Worm (Caenorhabditis elegans) whole organism, L2 larva: ENCODE measurements around the gene R08E3.1.

Source experiments
- C34F6.9 ChIP-seq: fragments of 150-350 bp; optimal IDR thresholded peaks from 2 replicates; lab custom pipeline; 2014; ENCODE audit warnings: missing biosample characterization, missing genetic modification characterization
- F13H6.1 ChIP-seq: sonication (generic microtip); optimal IDR thresholded peaks from 2 replicates; lab custom pipeline; 2016; ENCODE audit warnings: missing genetic modification characterization, missing compliant biosample characterization
- R02D3.7 ChIP-seq: fragments of 150-350 bp; optimal IDR thresholded peaks from 2 replicates; lab custom pipeline; 2014; ENCODE audit warnings: missing biosample characterization, missing genetic modification characterization
- ZK546.5 ChIP-seq: sonication (generic microtip); optimal IDR thresholded peaks from 2 replicates; lab custom pipeline; 2017; ENCODE audit warnings: missing biosample characterization, missing genetic modification characterization
- alr-1 ChIP-seq: fragments of 150-350 bp; optimal IDR thresholded peaks from 2 replicates; lab custom pipeline; 2014; ENCODE audit warnings: missing biosample characterization, missing genetic modification characterization
- aly-2 ChIP-seq: fragments of 150-350 bp; optimal IDR thresholded peaks from 2 replicates; lab custom pipeline; 2014; ENCODE audit warnings: missing biosample characterization, missing genetic modification characterization
- blmp-1 ChIP-seq: sonication (generic microtip); optimal IDR thresholded peaks from 2 replicates; lab custom pipeline; 2017; ENCODE audit warnings: missing genetic modification characterization, mild to moderate bottlenecking, missing compliant biosample characterization, antibody characterized with exemption, moderate library complexity; ENCODE audit not compliant: insufficient read depth
- ceh-16 ChIP-seq: fragments of 150-350 bp; optimal IDR thresholded peaks from 2 replicates; lab custom pipeline; 2014; ENCODE audit warnings: missing biosample characterization, missing genetic modification characterization
- ceh-82 ChIP-seq: fragments of 150-350 bp; optimal IDR thresholded peaks from 2 replicates; lab custom pipeline; 2014; ENCODE audit warnings: missing biosample characterization, missing genetic modification characterization
- crh-2 ChIP-seq: sonication (generic microtip); optimal IDR thresholded peaks from 2 replicates; lab custom pipeline; 2017; ENCODE audit warnings: missing biosample characterization, missing genetic modification characterization
- egl-27 ChIP-seq: sonication (generic microtip); optimal IDR thresholded peaks from 3 replicates; lab custom pipeline; 2017; ENCODE audit warnings: missing biosample characterization, missing genetic modification reagents, missing genetic modification characterization
- fos-1 ChIP-seq: fragments of 150-350 bp; optimal IDR thresholded peaks from 2 replicates; lab custom pipeline; 2014; ENCODE audit warnings: missing biosample characterization, missing genetic modification characterization
- gmeb-1 ChIP-seq: fragments of 150-350 bp; optimal IDR thresholded peaks from 2 replicates; lab custom pipeline; 2014; ENCODE audit warnings: missing biosample characterization, missing genetic modification characterization
- lin-13 ChIP-seq: fragments of 150-350 bp; optimal IDR thresholded peaks from 2 replicates; lab custom pipeline; 2014; ENCODE audit warnings: missing biosample characterization, missing genetic modification reagents, missing genetic modification characterization
- lsy-2 ChIP-seq, 2 experiments: fragments of 150-350 bp in 1 of 2; sonication (generic microtip) in 1 of 2; optimal IDR thresholded peaks; 2 replicates each; lab custom pipeline; 2014 to 2017; ENCODE audit warnings: missing biosample characterization in 2 of 2, missing genetic modification characterization in 2 of 2
- mab-5 ChIP-seq: fragments of 150-350 bp; optimal IDR thresholded peaks from 2 replicates; lab custom pipeline; 2014; ENCODE audit warnings: missing biosample characterization, missing genetic modification characterization
- mbf-1 ChIP-seq: sonication (generic microtip); optimal IDR thresholded peaks from 2 replicates; lab custom pipeline; 2017; ENCODE audit warnings: missing biosample characterization, missing genetic modification characterization
- mdl-1 ChIP-seq, 2 experiments: fragments of 150-350 bp in 1 of 2; sonication (generic microtip) in 1 of 2; optimal IDR thresholded peaks; 2 replicates each; lab custom pipeline; 2017; ENCODE audit warnings: missing biosample characterization in 2 of 2, missing genetic modification characterization in 2 of 2
- nhr-11 ChIP-seq: fragments of 150-350 bp; optimal IDR thresholded peaks from 2 replicates; lab custom pipeline; 2014; ENCODE audit warnings: missing biosample characterization, missing genetic modification characterization
- nhr-12 ChIP-seq: fragments of 150-350 bp; optimal IDR thresholded peaks from 2 replicates; lab custom pipeline; 2014; ENCODE audit warnings: missing biosample characterization, missing genetic modification characterization
- nhr-129 ChIP-seq: fragments of 150-350 bp; optimal IDR thresholded peaks from 2 replicates; lab custom pipeline; 2014; ENCODE audit warnings: missing biosample characterization, missing genetic modification characterization
- nhr-23 ChIP-seq: fragments of 150-350 bp; optimal IDR thresholded peaks from 2 replicates; lab custom pipeline; 2014; ENCODE audit warnings: missing biosample characterization, missing genetic modification reagents, missing genetic modification characterization
- nhr-25 ChIP-seq: fragments of 150-350 bp; sonication (generic microtip); optimal IDR thresholded peaks from 3 replicates; lab custom pipeline; 2014; ENCODE audit warnings: missing biosample characterization, missing genetic modification characterization
- nhr-6 ChIP-seq: fragments of 150-350 bp; optimal IDR thresholded peaks from 2 replicates; lab custom pipeline; 2014; ENCODE audit warnings: missing biosample characterization, missing genetic modification characterization
- nhr-77 ChIP-seq: fragments of 150-350 bp; optimal IDR thresholded peaks from 2 replicates; lab custom pipeline; 2014; ENCODE audit warnings: missing biosample characterization, missing genetic modification characterization
- sem-4 ChIP-seq: fragments of 150-350 bp; optimal IDR thresholded peaks from 2 replicates; lab custom pipeline; 2014; ENCODE audit warnings: missing biosample characterization, missing genetic modification reagents, missing genetic modification characterization
- skn-1 ChIP-seq: sonication (generic microtip); optimal IDR thresholded peaks from 2 replicates; lab custom pipeline; 2017; ENCODE audit warnings: missing biosample characterization, missing genetic modification characterization
- sma-3 ChIP-seq: sonication (generic microtip); optimal IDR thresholded peaks from 2 replicates; lab custom pipeline; 2016; ENCODE audit warnings: missing genetic modification reagents, missing genetic modification characterization, missing compliant biosample characterization
- sma-9 ChIP-seq, 2 experiments: fragments of 150-350 bp in 1 of 2; sonication (generic microtip) in 1 of 2; optimal IDR thresholded peaks; 2 replicates each; lab custom pipeline; 2014 to 2016; ENCODE audit warnings: missing genetic modification characterization in 2 of 2, mild to moderate bottlenecking in 1 of 2, missing biosample characterization in 1 of 2, missing compliant biosample characterization in 1 of 2, missing genetic modification reagents in 1 of 2, moderate library complexity in 1 of 2
- snpc-4 ChIP-seq: fragments of 150-350 bp; optimal IDR thresholded peaks from 2 replicates; lab custom pipeline; 2014; ENCODE audit warnings: missing biosample characterization, missing genetic modification characterization
- unc-39 ChIP-seq: fragments of 150-350 bp; optimal IDR thresholded peaks from 2 replicates; lab custom pipeline; 2014; ENCODE audit warnings: missing biosample characterization, missing genetic modification characterization
- ztf-1 ChIP-seq: fragments of 200-800 bp; sonication (Bioruptor generic); conservative IDR thresholded peaks from 2 replicates; pipeline ENCODE4 v1.3.6; 2022; ENCODE audit warnings: missing genetic modification characterization, missing compliant biosample characterization
- ztf-11 ChIP-seq: sonication (generic microtip); optimal IDR thresholded peaks from 2 replicates; lab custom pipeline; 2017; ENCODE audit warnings: missing biosample characterization, missing genetic modification characterization

R08E3.1 gene

DNA sequence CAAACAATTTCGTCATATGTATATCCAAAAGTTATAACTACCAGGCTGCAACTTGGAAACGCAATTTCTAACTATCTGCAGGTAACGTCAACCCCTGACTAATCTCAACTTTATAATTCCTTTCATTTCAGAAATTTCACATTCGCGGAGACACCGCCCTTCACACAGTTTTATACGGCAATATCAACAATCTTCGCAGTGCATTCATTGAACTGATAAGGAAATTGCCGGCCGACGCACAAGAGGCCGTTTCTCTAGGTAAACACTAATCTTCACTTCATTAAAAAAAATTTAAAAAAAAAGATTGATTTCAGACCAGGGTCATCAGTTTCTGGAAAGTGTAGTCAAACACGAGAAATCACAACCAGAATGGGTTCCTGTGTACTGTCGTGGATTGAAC lies 3.6 kb upstream of the R08E3.1 start:
- no peak for TF ChIP-seq nhr-23
- no peak for TF ChIP-seq egl-27
- TF ChIP-seq mbf-1 (tag; lab: Kevin White, UChicago) = no peak
- no peak for TF ChIP-seq nhr-25
- TF ChIP-seq aly-2 = no peak
- TF ChIP-seq mdl-1 (tag; optimal IDR thresholded peaks at IDR 0.05; lab: Kevin White, UChicago) = no peak
- TF ChIP-seq alr-1 (tag; lab: Kevin White, UChicago) = no peak
- TF ChIP-seq sma-9 (GFP tag; optimal IDR thresholded peaks at IDR 0.05; lab: Kevin White, UChicago) = peak; percentile 43
- TF ChIP-seq sma-9 (tag; optimal IDR thresholded peaks at IDR 0.05; lab: Kevin White, UChicago) = no peak
- TF ChIP-seq skn-1 = no peak
- no peak for TF ChIP-seq lsy-2 (tag; optimal IDR thresholded peaks at IDR 0.05; lab: Kevin White, UChicago)
- no peak for TF ChIP-seq nhr-77
- TF ChIP-seq crh-2 (tag; lab: Kevin White, UChicago) = peak; percentile 39
- no peak for TF ChIP-seq F13H6.1 (tag; lab: Kevin White, UChicago)
- no peak for TF ChIP-seq ZK546.5 (tag; lab: Kevin White, UChicago)
- no peak for TF ChIP-seq nhr-129 (tag; lab: Kevin White, UChicago)
- peak; percentile 89 for TF ChIP-seq fos-1 (tag; lab: Kevin White, UChicago)
- TF ChIP-seq ceh-16 (tag; lab: Kevin White, UChicago) = no peak
- TF ChIP-seq ztf-11 (tag; lab: Kevin White, UChicago) = no peak
- TF ChIP-seq gmeb-1 (tag; lab: Kevin White, UChicago) = no peak
- TF ChIP-seq nhr-12 (tag; lab: Kevin White, UChicago) = no peak
- TF ChIP-seq snpc-4 (tag; lab: Kevin White, UChicago) = no peak
- TF ChIP-seq unc-39 = no peak

DNA sequence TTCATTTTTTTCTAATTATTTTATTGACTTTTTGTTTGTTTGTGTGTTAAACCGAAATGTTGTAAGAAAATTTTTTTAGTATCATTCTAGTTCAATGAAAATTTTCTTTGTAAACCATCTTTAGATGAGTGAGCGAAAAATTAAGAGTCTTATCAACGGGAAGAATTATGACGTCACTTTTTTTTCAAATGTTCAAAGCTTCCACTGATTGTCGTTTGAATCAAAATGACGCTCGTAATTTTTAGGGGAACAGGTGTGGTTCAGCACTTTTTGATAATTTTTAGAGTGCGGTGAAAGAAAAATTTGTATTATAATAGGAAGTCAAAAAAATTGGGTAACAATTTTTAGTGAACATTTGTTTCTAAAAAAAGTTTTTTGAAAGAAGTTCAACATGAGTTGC lies 845 bp upstream of the R08E3.1 start:
- TF ChIP-seq nhr-129 (tag; lab: Kevin White, UChicago) = no peak
- TF ChIP-seq crh-2 (tag; lab: Kevin White, UChicago) = peak; percentile 19
- TF ChIP-seq fos-1 (tag; lab: Kevin White, UChicago) = peak; percentile 86

DNA sequence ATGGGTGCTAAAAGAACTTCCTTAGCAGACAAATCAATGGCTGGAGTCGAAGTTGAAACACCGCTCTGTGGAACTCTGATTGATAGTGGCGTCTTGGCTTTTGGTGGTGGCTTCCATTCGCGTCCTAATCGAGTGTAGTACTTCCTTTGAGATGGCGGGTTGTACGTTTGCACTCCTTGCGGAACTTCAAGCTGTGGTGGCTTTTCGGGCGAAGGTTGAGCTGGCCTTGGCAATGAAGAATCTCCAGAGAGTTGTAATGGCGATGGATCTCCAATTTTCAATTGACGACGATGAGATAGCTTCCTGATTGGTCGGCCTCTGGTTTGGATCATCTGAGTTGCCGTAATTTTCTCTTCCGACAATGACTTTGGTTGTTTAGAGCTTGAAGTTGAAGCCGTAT lies 18.2 kb downstream of the R08E3.1 start:
- TF ChIP-seq ceh-82 (tag; lab: Kevin White, UChicago) = no peak
- no peak for TF ChIP-seq R02D3.7 (tag; lab: Kevin White, UChicago)
- TF ChIP-seq nhr-12 (tag; lab: Kevin White, UChicago) = no peak
- no peak for TF ChIP-seq nhr-11 (tag; lab: Kevin White, UChicago)

DNA sequence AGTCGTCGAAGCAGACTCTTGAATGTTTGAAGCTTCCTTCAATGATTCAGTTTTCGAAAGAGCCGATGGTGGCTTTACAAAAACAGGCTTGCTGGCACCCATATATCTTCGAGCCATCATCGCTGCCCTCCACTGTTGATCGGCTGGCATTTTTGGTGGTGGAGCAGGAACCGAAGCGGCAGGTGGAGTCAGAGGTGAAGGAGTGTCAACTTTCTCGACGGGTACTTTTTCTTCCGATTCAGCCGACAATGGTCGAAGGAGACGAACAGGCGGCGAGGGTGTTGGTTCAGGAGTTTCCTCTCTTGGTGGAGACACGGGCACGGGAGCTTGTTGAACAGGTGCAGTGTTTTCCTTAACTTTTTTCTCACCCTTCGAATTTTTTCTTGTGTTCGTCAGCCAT lies 19.9 kb downstream of the R08E3.1 start:
- no peak for TF ChIP-seq lin-13 (GFP tag; lab: Kevin White, UChicago)
- no peak for TF ChIP-seq fos-1 (tag; lab: Kevin White, UChicago)
- no peak for TF ChIP-seq blmp-1 (tag; lab: Kevin White, UChicago)
- no peak for TF ChIP-seq nhr-25
- TF ChIP-seq nhr-6 (tag; lab: Kevin White, UChicago) = no peak
- TF ChIP-seq mab-5 (tag; lab: Kevin White, UChicago) = no peak
- TF ChIP-seq ztf-11 (tag; lab: Kevin White, UChicago) = no peak
- no peak for TF ChIP-seq crh-2 (tag; lab: Kevin White, UChicago)
- TF ChIP-seq, all 48 proteins: peak for 0

DNA sequence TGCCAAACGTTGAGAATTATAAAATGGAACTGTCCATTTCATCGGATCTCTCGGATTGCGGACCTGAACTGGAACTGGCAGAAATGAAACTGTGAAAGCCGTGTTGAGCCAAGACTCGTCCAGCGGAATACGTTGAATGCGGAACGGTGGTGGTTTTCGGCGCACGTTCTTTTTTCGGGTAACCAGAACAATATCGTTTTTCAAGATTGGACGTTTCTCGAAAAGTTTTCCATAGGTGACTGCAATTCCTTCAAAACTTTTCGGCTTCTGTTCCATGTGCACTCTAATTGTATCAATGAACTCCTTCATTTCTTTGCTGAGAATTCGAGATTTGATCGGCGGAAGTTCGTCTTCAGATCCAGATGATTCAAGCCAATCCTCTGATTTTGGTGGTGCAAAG lies 22.3 kb downstream of the R08E3.1 start:
- TF ChIP-seq ztf-1 (GFP tag; lab: Robert Waterston, UW) = no peak

DNA sequence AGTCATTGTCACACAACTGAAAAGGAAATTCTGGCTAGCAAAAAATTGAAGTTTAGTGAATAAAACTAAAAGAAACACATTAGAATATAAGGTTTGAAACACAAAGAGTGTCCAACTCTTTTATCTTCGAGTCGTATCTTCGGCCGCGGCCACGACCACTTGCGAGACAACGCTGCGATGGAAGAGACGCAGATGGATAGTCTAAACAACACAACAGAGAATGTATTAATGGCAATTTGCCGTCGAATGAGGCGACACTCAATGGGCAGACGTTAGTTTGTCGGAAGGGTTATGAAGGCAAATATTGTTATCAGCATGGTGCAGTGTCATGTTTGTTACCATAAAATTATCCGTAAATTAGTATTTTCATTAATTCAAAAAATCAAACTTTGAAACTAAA lies 30.6 kb downstream of the R08E3.1 start, which contains the start of gene F39C12.1:
TSS of gene F39C12.1 (minus strand) at position 136 of the 400 bp plus-strand sequence.
- peak; percentile 32 for TF ChIP-seq nhr-129 (tag; lab: Kevin White, UChicago)
- peak; percentile 0 for TF ChIP-seq sma-3 (GFP tag; lab: Kevin White, UChicago)
- peak; percentile 73 for TF ChIP-seq crh-2 (tag; lab: Kevin White, UChicago)
- no peak for TF ChIP-seq sem-4
- TF ChIP-seq C34F6.9 (tag; lab: Kevin White, UChicago) = peak; percentile 55
- peak; percentile 62 for TF ChIP-seq sma-9 (GFP tag; optimal IDR thresholded peaks at IDR 0.05; lab: Kevin White, UChicago)
- no peak for TF ChIP-seq sma-9 (tag; optimal IDR thresholded peaks at IDR 0.05; lab: Kevin White, UChicago)
- peak; percentile 89 for TF ChIP-seq fos-1 (tag; lab: Kevin White, UChicago)
- TF ChIP-seq mab-5 (tag; lab: Kevin White, UChicago) = no peak
